Worm (Caenorhabditis elegans) whole organism, young adult: ENCODE measurements around the gene T09B9.4.

ENCODE experiments used
- C17E4.6 ChIP-seq: fragments of 200-800 bp; sonication (Bioruptor generic); IDR thresholded peaks from 2 replicates; pipeline ENCODE4 v1.3.6; 2022; ENCODE audit warnings: missing genetic modification reagents, missing genetic modification characterization, missing compliant biosample characterization
- D2030.7 ChIP-seq: fragments of 200-800 bp; sonication (Bioruptor generic); IDR thresholded peaks from 2 replicates; pipeline ENCODE4 v1.3.6; 2022; ENCODE audit warnings: missing genetic modification reagents, missing genetic modification characterization, missing compliant biosample characterization
- K11D2.4 ChIP-seq: fragments of 200-800 bp; sonication (Bioruptor generic); IDR thresholded peaks from 2 replicates; pipeline ENCODE4 v1.3.6; 2022; ENCODE audit warnings: missing genetic modification reagents, missing genetic modification characterization, missing compliant biosample characterization
- K12H6.12 ChIP-seq: fragments of 200-800 bp; sonication (Bioruptor generic); optimal IDR thresholded peaks from 2 replicates; lab custom pipeline; 2018; ENCODE audit warnings: mild to moderate bottlenecking, missing genetic modification characterization, missing compliant biosample characterization
- T07F8.4 ChIP-seq: sonication (generic microtip); optimal IDR thresholded peaks from 2 replicates; lab custom pipeline; 2016; ENCODE audit warnings: mild to moderate bottlenecking, missing genetic modification characterization, moderate library complexity, missing compliant biosample characterization
- Y79H2A.3 ChIP-seq: fragments of 200-800 bp; sonication (Bioruptor generic); conservative IDR thresholded peaks from 2 replicates; pipeline ENCODE4 v1.3.6; 2022; ENCODE audit warnings: missing genetic modification reagents, missing genetic modification characterization, missing compliant biosample characterization
- ZK185.1 ChIP-seq: sonication (generic microtip); optimal IDR thresholded peaks from 2 replicates; lab custom pipeline; 2016; ENCODE audit warnings: mild to moderate bottlenecking, missing genetic modification characterization, missing compliant biosample characterization; ENCODE audit not compliant: poor library complexity, severe bottlenecking
- akir-1 ChIP-seq: fragments of 200-800 bp; sonication (Bioruptor generic); optimal IDR thresholded peaks from 2 replicates; lab custom pipeline; 2018; ENCODE audit warnings: mild to moderate bottlenecking, missing genetic modification characterization, moderate library complexity, missing compliant biosample characterization
- attf-5 ChIP-seq: fragments of 200-800 bp; sonication (Bioruptor generic); optimal IDR thresholded peaks from 2 replicates; lab custom pipeline; 2018; ENCODE audit warnings: mild to moderate bottlenecking, missing genetic modification characterization, missing compliant biosample characterization
- bed-2 ChIP-seq: fragments of 200-800 bp; sonication (Bioruptor generic); IDR thresholded peaks from 2 replicates; pipeline ENCODE4 v1.3.6; 2022; ENCODE audit warnings: missing genetic modification reagents, missing genetic modification characterization, missing compliant biosample characterization
- ceh-100 ChIP-seq: fragments of 200-800 bp; sonication (Bioruptor generic); IDR thresholded peaks from 2 replicates; pipeline ENCODE4 v1.3.6; 2022; ENCODE audit warnings: missing genetic modification reagents, missing genetic modification characterization, missing compliant biosample characterization
- ceh-27 ChIP-seq: fragments of 200-800 bp; sonication (Bioruptor generic); optimal IDR thresholded peaks from 2 replicates; lab custom pipeline; 2018; ENCODE audit warnings: mild to moderate bottlenecking, missing genetic modification characterization, moderate library complexity, missing compliant biosample characterization
- ceh-40 ChIP-seq: fragments of 200-800 bp; sonication (Bioruptor generic); IDR thresholded peaks from 2 replicates; pipeline ENCODE4 v1.3.6; 2022; ENCODE audit warnings: missing genetic modification characterization, missing compliant biosample characterization
- dox-1 ChIP-seq: fragments of 200-800 bp; sonication (Bioruptor generic); IDR thresholded peaks from 2 replicates; pipeline ENCODE4 v1.3.6; 2022; ENCODE audit warnings: missing genetic modification reagents, missing genetic modification characterization, missing compliant biosample characterization
- dpl-1 ChIP-seq: fragments of 150-350 bp; optimal IDR thresholded peaks from 2 replicates; lab custom pipeline; 2014; ENCODE audit warnings: missing biosample characterization, missing genetic modification reagents, missing genetic modification characterization
- ekl-4 ChIP-seq: fragments of 200-800 bp; sonication (Bioruptor generic); IDR thresholded peaks from 2 replicates; pipeline ENCODE4 v1.3.6; 2022; ENCODE audit warnings: missing genetic modification reagents, missing genetic modification characterization, missing compliant biosample characterization
- hlh-26 ChIP-seq: fragments of 200-800 bp; sonication (Bioruptor generic); conservative IDR thresholded peaks from 2 replicates; pipeline ENCODE4 v1.3.6; 2022; ENCODE audit warnings: missing genetic modification reagents, missing genetic modification characterization, missing compliant biosample characterization
- hmg-1.2 ChIP-seq: fragments of 200-800 bp; sonication (Bioruptor generic); IDR thresholded peaks from 2 replicates; pipeline ENCODE4 v1.3.6; 2022; ENCODE audit warnings: missing genetic modification reagents, missing genetic modification characterization, missing compliant biosample characterization
- hmg-20 ChIP-seq: fragments of 200-800 bp; sonication (Bioruptor generic); IDR thresholded peaks from 2 replicates; pipeline ENCODE4 v1.3.6; 2022; ENCODE audit warnings: missing genetic modification reagents, missing genetic modification characterization, missing compliant biosample characterization
- lin-40 ChIP-seq: sonication (generic microtip); optimal IDR thresholded peaks from 2 replicates; lab custom pipeline; 2016; ENCODE audit warnings: missing genetic modification characterization, mild to moderate bottlenecking, missing compliant biosample characterization, missing genotype, missing genetic modification reagents
- lin-54 ChIP-seq: fragments of 200-800 bp; sonication (Bioruptor generic); optimal IDR thresholded peaks from 2 replicates; lab custom pipeline; 2018; ENCODE audit warnings: mild to moderate bottlenecking, missing genetic modification characterization, missing compliant biosample characterization
- lsl-1 ChIP-seq: fragments of 200-800 bp; sonication (Bioruptor generic); optimal IDR thresholded peaks from 2 replicates; lab custom pipeline; 2018; ENCODE audit warnings: mild to moderate bottlenecking, missing genetic modification characterization, moderate library complexity, missing compliant biosample characterization
- madf-3 ChIP-seq: fragments of 200-800 bp; sonication (Bioruptor generic); IDR thresholded peaks from 2 replicates; pipeline ENCODE4 v1.3.6; 2022; ENCODE audit warnings: missing genetic modification reagents, missing genetic modification characterization, missing compliant biosample characterization
- madf-6 ChIP-seq: fragments of 200-800 bp; sonication (Bioruptor generic); IDR thresholded peaks from 2 replicates; pipeline ENCODE4 v1.3.6; 2022; ENCODE audit warnings: missing genetic modification reagents, missing genetic modification characterization, missing compliant biosample characterization
- mcd-1 ChIP-seq: fragments of 200-800 bp; sonication (Bioruptor generic); IDR thresholded peaks from 2 replicates; pipeline ENCODE4 v1.3.6; 2022; ENCODE audit warnings: missing genetic modification reagents, missing genetic modification characterization, missing compliant biosample characterization
- mxl-1 ChIP-seq: sonication (generic microtip); optimal IDR thresholded peaks from 2 replicates; lab custom pipeline; 2016; ENCODE audit warnings: missing genetic modification characterization, missing compliant biosample characterization
- nfya-2 ChIP-seq: fragments of 200-800 bp; sonication (Bioruptor generic); IDR thresholded peaks from 2 replicates; pipeline ENCODE4 v1.3.6; 2022; ENCODE audit warnings: missing genetic modification reagents, missing genetic modification characterization, missing compliant biosample characterization
- nhr-80 ChIP-seq: sonication (generic microtip); optimal IDR thresholded peaks from 2 replicates; lab custom pipeline; 2016; ENCODE audit warnings: missing genetic modification characterization, missing compliant biosample characterization
- pbrm-1 ChIP-seq: fragments of 200-800 bp; sonication (Bioruptor generic); IDR thresholded peaks from 2 replicates; pipeline ENCODE4 v1.3.6; 2022; ENCODE audit warnings: missing genetic modification reagents, missing genetic modification characterization, missing compliant biosample characterization
- sdz-38 ChIP-seq: sonication (generic microtip); optimal IDR thresholded peaks from 2 replicates; lab custom pipeline; 2016; ENCODE audit warnings: missing genotype, missing genetic modification characterization, missing compliant biosample characterization
- somi-1 ChIP-seq: fragments of 200-800 bp; sonication (Bioruptor generic); optimal IDR thresholded peaks from 2 replicates; lab custom pipeline; 2018; ENCODE audit warnings: mild to moderate bottlenecking, missing genetic modification characterization, missing compliant biosample characterization
- zfh-2 ChIP-seq: fragments of 200-800 bp; sonication (Bioruptor generic); conservative IDR thresholded peaks from 2 replicates; pipeline ENCODE4 v1.3.6; 2022; ENCODE audit warnings: missing genetic modification reagents, missing genetic modification characterization, missing compliant biosample characterization
- zim-3 ChIP-seq: sonication (generic microtip); optimal IDR thresholded peaks from 2 replicates; lab custom pipeline; 2017; ENCODE audit warnings: mild to moderate bottlenecking, missing genetic modification characterization, moderate library complexity, missing compliant biosample characterization
- ztf-18 ChIP-seq: sonication (generic microtip); optimal IDR thresholded peaks from 2 replicates; lab custom pipeline; 2016; ENCODE audit warnings: missing genotype, mild to moderate bottlenecking, missing genetic modification characterization, missing compliant biosample characterization
- ztf-25 ChIP-seq: fragments of 200-800 bp; sonication (Bioruptor generic); IDR thresholded peaks from 2 replicates; pipeline ENCODE4 v1.3.6; 2022; ENCODE audit warnings: missing genetic modification reagents, missing genetic modification characterization, missing compliant biosample characterization
- ztf-26 ChIP-seq: sonication (generic microtip); optimal IDR thresholded peaks from 2 replicates; lab custom pipeline; 2017; ENCODE audit warnings: missing genetic modification characterization, missing compliant biosample characterization
- ztf-6 ChIP-seq: fragments of 200-800 bp; sonication (Bioruptor generic); IDR thresholded peaks from 2 replicates; pipeline ENCODE4 v1.3.6; 2022; ENCODE audit warnings: missing genetic modification reagents, missing genetic modification characterization, missing compliant biosample characterization

T09B9.4 gene

ce11 chrX:9774323-9774722 is at the start of gene T09B9.4:
Gene T09B9.4 (minus strand): TSS chrX:9774352.
- TF ChIP-seq hmg-20 (no peak), lin-54 (GFP tag; lab: Kevin White, UChicago) (no peak), bed-2 (no peak), akir-1 (GFP tag; lab: Kevin White, UChicago) (no peak), T07F8.4 (tag; lab: Kevin White, UChicago) (no peak), zim-3 (tag; lab: Kevin White, UChicago) (no peak), ceh-100 (no peak), Y79H2A.3 (no peak), hlh-26 (GFP tag; lab: Robert Waterston, UW) (no peak), nhr-80 (tag; lab: Kevin White, UChicago) (peak; percentile 80), sdz-38 (tag; lab: Kevin White, UChicago) (no peak), ceh-40 (GFP tag; lab: Robert Waterston, UW) (no peak), mcd-1 (peak; percentile 87), nfya-2 (GFP tag; lab: Robert Waterston, UW) (no peak), K12H6.12 (tag; lab: Kevin White, UChicago) (no peak)

DNA sequence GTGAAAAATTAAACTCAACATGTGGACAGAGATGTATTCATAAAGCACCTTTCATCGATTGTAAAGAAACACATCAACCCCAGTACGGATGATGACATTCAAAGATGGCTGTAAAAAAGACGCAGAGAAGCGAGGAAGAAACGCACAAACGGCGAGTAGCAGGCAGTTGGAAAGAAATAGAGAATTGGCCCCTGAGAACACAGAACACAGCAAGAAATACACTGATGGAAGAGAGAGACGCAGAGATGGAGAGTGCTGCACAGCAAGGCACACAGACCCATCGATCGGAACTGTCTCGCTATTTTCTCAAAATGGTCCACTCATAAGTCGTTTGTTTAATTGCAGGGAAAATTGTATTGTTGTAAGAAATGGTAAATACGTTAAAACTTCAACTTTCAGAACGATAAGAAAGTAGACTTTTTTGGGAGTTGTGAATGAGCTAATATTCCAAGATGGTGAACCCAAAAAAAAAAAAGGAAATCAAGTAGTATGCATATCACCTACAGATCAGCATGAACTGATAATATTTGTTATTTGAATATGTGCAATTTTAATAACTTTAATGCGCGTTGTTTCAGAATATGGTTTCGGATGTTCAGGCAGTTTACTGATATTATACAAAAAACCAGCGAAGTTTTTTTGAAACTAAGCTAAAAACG is 48.6 kb upstream of the T09B9.4 start:
- TF ChIP-seq attf-5 (GFP tag; lab: Kevin White, UChicago) (peak; percentile 35), mcd-1 (peak; percentile 39; the same call in 1 of the 2 replicates), zfh-2 (GFP tag; lab: Robert Waterston, UW) (peak; percentile 39; the same call in 1 of the 2 replicates), D2030.7 (GFP tag; lab: Robert Waterston, UW) (no peak), mxl-1 (tag; lab: Kevin White, UChicago) (no peak), ztf-6 (GFP tag; lab: Robert Waterston, UW) (no peak), ZK185.1 (tag; lab: Kevin White, UChicago) (peak; percentile 66), lin-40 (tag; lab: Kevin White, UChicago) (peak; percentile 69), pbrm-1 (GFP tag; lab: Robert Waterston, UW) (0 out of 2 replicates have a peak, but pooled peaks have one; percentile 30), ceh-27 (GFP tag; lab: Kevin White, UChicago) (peak; percentile 26), ekl-4 (no peak), K12H6.12 (tag; lab: Kevin White, UChicago) (peak; percentile 48), dpl-1 (no peak), lsl-1 (GFP tag; lab: Kevin White, UChicago) (no peak), somi-1 (GFP tag; lab: Kevin White, UChicago) (no peak), dox-1 (GFP tag; lab: Robert Waterston, UW) (0 out of 2 replicates have a peak, but pooled peaks have one; percentile 47), nhr-80 (tag; lab: Kevin White, UChicago) (peak; percentile 62), ztf-26 (tag; lab: Kevin White, UChicago) (no peak), ztf-25 (GFP tag; lab: Robert Waterston, UW) (no peak), madf-3 (GFP tag; lab: Robert Waterston, UW) (0 out of 2 replicates have a peak, but pooled peaks have one; percentile 23), K11D2.4 (GFP tag; lab: Robert Waterston, UW) (0 out of 2 replicates have a peak, but pooled peaks have one; percentile 51), hmg-1.2 (GFP tag; lab: Robert Waterston, UW) (peak; percentile 91), madf-6 (GFP tag; lab: Robert Waterston, UW) (no peak), ztf-18 (tag; lab: Kevin White, UChicago) (no peak), C17E4.6 (GFP tag; lab: Robert Waterston, UW) (no peak)
